Fruit fly (Drosophila melanogaster) whole organism, adult: ENCODE measurements around the gene TwdlK.

Experiments
- CG12768 ChIP-seq: fragments of 200-800 bp; sonication (Bioruptor generic); optimal IDR thresholded peaks from 2 replicates; lab custom pipeline; 2017; ENCODE audit warnings: missing biosample characterization, missing genetic modification characterization, mild to moderate bottlenecking, moderate library complexity, missing genetic modification reagents
- cnc ChIP-seq, 2 experiments: fragments of >200 bp; optimal IDR thresholded peaks; 2 replicates each; lab custom pipeline; 2017

- TF ChIP-seq cnc (optimal IDR thresholded peaks at IDR 0.05; lab: Kevin White, UChicago) (no peak), CG12768 (GFP tag; lab: Kevin White, UChicago) (no peak)
Measured at dm6 chr3R:26656140-26656539, 27.6 kb upstream of the TwdlK start, which contains the start of gene Tb.
